Fruit fly (Drosophila melanogaster): ENCODE measurements around the gene dec.

dec gene

dm6 chrX:7873172-7873930 is at the start of gene dec:
dec (minus strand) TSS chrX:7873222.
- no peak for TF ChIP-seq cic (GFP tag; optimal IDR thresholded peaks at IDR 0.05)
- TF ChIP-seq tj (GFP tag; optimal IDR thresholded peaks at IDR 0.05): peak; percentile 95
- no peak for TF ChIP-seq Hr96 (GFP tag; optimal IDR thresholded peaks at IDR 0.05)
- TF ChIP-seq pad (GFP tag; optimal IDR thresholded peaks at IDR 0.05): peak; percentile 17
- no peak for TF ChIP-seq ovo (GFP tag; optimal IDR thresholded peaks at IDR 0.05)
- no peak for TF ChIP-seq CG11617 (GFP tag; optimal IDR thresholded peaks at IDR 0.05)
- no peak for TF ChIP-seq CG7045 (GFP tag; optimal IDR thresholded peaks at IDR 0.05)
- TF ChIP-seq CG14711 (tag; optimal IDR thresholded peaks at IDR 0.05): peak; percentile 26
- TF ChIP-seq bab1 (GFP tag; optimal IDR thresholded peaks at IDR 0.05): peak; percentile 88
- TF ChIP-seq cnc (optimal IDR thresholded peaks at IDR 0.05): no peak
- TF ChIP-seq Crg-1 (GFP tag; optimal IDR thresholded peaks at IDR 0.05): no peak

- TF ChIP-seq toe (GFP tag; optimal IDR thresholded peaks at IDR 0.05) (peak; percentile 86), kay (GFP tag; ENCODE audit: borderline replicate concordance) (no peak), bab1 (GFP tag; optimal IDR thresholded peaks at IDR 0.05) (peak; percentile 91), CG12768 (GFP tag; optimal IDR thresholded peaks at IDR 0.05) (peak; percentile 38), ovo (GFP tag; optimal IDR thresholded peaks at IDR 0.05) (peak; percentile 92), CG14711 (tag; optimal IDR thresholded peaks at IDR 0.05) (peak; percentile 82), CG5204 (GFP tag; optimal IDR thresholded peaks at IDR 0.05) (no peak), pad (GFP tag; optimal IDR thresholded peaks at IDR 0.05) (peak; percentile 96), Crg-1 (GFP tag; optimal IDR thresholded peaks at IDR 0.05) (peak; percentile 84), Hr96 (GFP tag; optimal IDR thresholded peaks at IDR 0.05) (no peak), CG33017 (tag; optimal IDR thresholded peaks at IDR 0.05) (peak; percentile 42), Clk (GFP tag; optimal IDR thresholded peaks at IDR 0.05) (no peak), Mnt (GFP tag; optimal IDR thresholded peaks at IDR 0.05) (peak; percentile 83), tj (GFP tag; optimal IDR thresholded peaks at IDR 0.05) (peak; percentile 72), CG7101 (tag; optimal IDR thresholded peaks at IDR 0.05) (peak; percentile 84), CG7045 (GFP tag; optimal IDR thresholded peaks at IDR 0.05) (no peak), CG1620 (GFP tag; optimal IDR thresholded peaks at IDR 0.05) (peak; percentile 88), cic (GFP tag; optimal IDR thresholded peaks at IDR 0.05) (peak; percentile 11), cnc (optimal IDR thresholded peaks at IDR 0.05) (no peak), CG11617 (GFP tag; optimal IDR thresholded peaks at IDR 0.05) (peak; percentile 77)
Observed at dm6 chrX:7920081-7920688, 47.2 kb upstream of the dec start, which contains the start of the genes hdm and Ykt6. hdm (minus strand) TSS chrX:7920131. Ykt6 (plus strand) TSS chrX:7920409.

- TF ChIP-seq cic (GFP tag; optimal IDR thresholded peaks at IDR 0.05): peak; percentile 62
- TF ChIP-seq bab1 (GFP tag; optimal IDR thresholded peaks at IDR 0.05): peak; percentile 11
- no peak for TF ChIP-seq Clk (GFP tag; optimal IDR thresholded peaks at IDR 0.05)
- TF ChIP-seq Mnt (GFP tag; optimal IDR thresholded peaks at IDR 0.05): peak; percentile 35
- TF ChIP-seq CG33017 (tag; optimal IDR thresholded peaks at IDR 0.05): no peak
- no peak for TF ChIP-seq pad (GFP tag; optimal IDR thresholded peaks at IDR 0.05)
- TF ChIP-seq kay (GFP tag; ENCODE audit: borderline replicate concordance): no peak
- peak; percentile 46 for TF ChIP-seq tj (GFP tag; optimal IDR thresholded peaks at IDR 0.05)
- TF ChIP-seq ovo (GFP tag; optimal IDR thresholded peaks at IDR 0.05): peak; percentile 50
- TF ChIP-seq CG12768 (GFP tag; optimal IDR thresholded peaks at IDR 0.05): no peak
- TF ChIP-seq Crg-1 (GFP tag; optimal IDR thresholded peaks at IDR 0.05): no peak
- TF ChIP-seq Hr96 (GFP tag; optimal IDR thresholded peaks at IDR 0.05): no peak
- TF ChIP-seq CG7101 (tag; optimal IDR thresholded peaks at IDR 0.05): peak; percentile 38
- peak; percentile 18 for TF ChIP-seq CG14711 (tag; optimal IDR thresholded peaks at IDR 0.05)
- TF ChIP-seq CG1620 (GFP tag; optimal IDR thresholded peaks at IDR 0.05): no peak
- TF ChIP-seq CG5204 (GFP tag; optimal IDR thresholded peaks at IDR 0.05): no peak
- no peak for TF ChIP-seq CG7045 (GFP tag; optimal IDR thresholded peaks at IDR 0.05)
- no peak for TF ChIP-seq cnc (optimal IDR thresholded peaks at IDR 0.05)
- no peak for TF ChIP-seq toe (GFP tag; optimal IDR thresholded peaks at IDR 0.05)
- TF ChIP-seq CG11617 (GFP tag; optimal IDR thresholded peaks at IDR 0.05): peak; percentile 20
Observed at dm6 chrX:7911983-7912630, 39.1 kb upstream of the dec start, which contains the start of gene snz. snz (plus strand) TSS chrX:7912089.

dm6 chrX:7909482-7909881 is 36.5 kb upstream of the dec start:
- TF ChIP-seq CG7101 (tag; optimal IDR thresholded peaks at IDR 0.05) (no peak), Mnt (GFP tag; optimal IDR thresholded peaks at IDR 0.05) (no peak), Clk (GFP tag; optimal IDR thresholded peaks at IDR 0.05) (no peak), pad (GFP tag; optimal IDR thresholded peaks at IDR 0.05) (no peak), CG14711 (tag; optimal IDR thresholded peaks at IDR 0.05) (no peak), cic (GFP tag; optimal IDR thresholded peaks at IDR 0.05) (no peak), CG12768 (GFP tag; optimal IDR thresholded peaks at IDR 0.05) (no peak), kay (GFP tag; ENCODE audit: borderline replicate concordance) (no peak), toe (GFP tag; optimal IDR thresholded peaks at IDR 0.05) (no peak), CG5204 (GFP tag; optimal IDR thresholded peaks at IDR 0.05) (no peak)

dm6 chrX:7909069-7909389 is 36.0 kb upstream of the dec start:
- no peak for TF ChIP-seq pad (GFP tag; optimal IDR thresholded peaks at IDR 0.05)
- TF ChIP-seq tj (GFP tag; optimal IDR thresholded peaks at IDR 0.05): peak; percentile 96

All from whole organism, adult.